Worm (Caenorhabditis elegans) whole organism, L4 larva: ENCODE measurements around the gene R11.3.
A peak's percentile ranks its signal among the peaks of the same experiment; 100 is the strongest.

Experiments used
- F26F4.8 ChIP-seq: fragments of 200-800 bp; sonication (Bioruptor generic); conservative IDR thresholded peaks from 2 replicates; pipeline ENCODE4 v1.3.6; 2022; ENCODE audit warnings: missing genetic modification characterization, missing compliant biosample characterization
- F44E2.7 ChIP-seq: fragments of 200-800 bp; sonication (Bioruptor generic); IDR thresholded peaks from 2 replicates; pipeline ENCODE4 v2.1.2; 2022; ENCODE audit warnings: missing genetic modification characterization, missing compliant biosample characterization
- R02D3.7 ChIP-seq: fragments of 150-350 bp; sonication (generic microtip); optimal IDR thresholded peaks from 3 replicates; lab custom pipeline; 2014; ENCODE audit warnings: missing biosample characterization, missing genetic modification characterization
- T20F7.1 ChIP-seq: fragments of 200-800 bp; sonication (Bioruptor generic); optimal IDR thresholded peaks from 2 replicates; lab custom pipeline; 2018; ENCODE audit warnings: mild to moderate bottlenecking, missing genetic modification characterization, missing compliant biosample characterization
- T26A8.4 ChIP-seq: fragments of 200-800 bp; sonication (Bioruptor generic); IDR thresholded peaks from 2 replicates; pipeline ENCODE4 v1.3.6; 2022; ENCODE audit warnings: missing genetic modification characterization, missing compliant biosample characterization
- Y105C5A.15 ChIP-seq: fragments of 200-800 bp; sonication (Bioruptor generic); IDR thresholded peaks from 2 replicates; pipeline ENCODE4 v1.3.6; 2022; ENCODE audit warnings: missing genetic modification characterization, missing compliant biosample characterization
- Y75B8A.6 ChIP-seq: fragments of 200-800 bp; sonication (Bioruptor generic); IDR thresholded peaks from 2 replicates; pipeline ENCODE4 v1.3.6; 2022; ENCODE audit warnings: missing genetic modification reagents, missing genetic modification characterization, missing compliant biosample characterization
- ZK337.2 ChIP-seq: fragments of 200-800 bp; sonication (Bioruptor generic); IDR thresholded peaks from 2 replicates; pipeline ENCODE4 v1.3.6; 2022; ENCODE audit warnings: missing genetic modification reagents, missing genetic modification characterization, missing compliant biosample characterization
- arid-1 ChIP-seq: fragments of 200-800 bp; sonication (Bioruptor generic); conservative IDR thresholded peaks from 2 replicates; pipeline ENCODE4 v1.3.6; 2022; ENCODE audit warnings: missing genetic modification reagents, missing genetic modification characterization, missing compliant biosample characterization
- ceh-20 ChIP-seq: fragments of 200-800 bp; sonication (Bioruptor generic); IDR thresholded peaks from 2 replicates; pipeline ENCODE4 v1.3.6; 2022; ENCODE audit warnings: missing genetic modification reagents, missing genetic modification characterization, missing compliant biosample characterization
- ceh-28 ChIP-seq: fragments of 150-350 bp; optimal IDR thresholded peaks from 2 replicates; lab custom pipeline; 2014; ENCODE audit warnings: missing biosample characterization, missing genetic modification reagents, missing genetic modification characterization
- ceh-44 ChIP-seq: fragments of 200-800 bp; sonication (Bioruptor generic); IDR thresholded peaks from 2 replicates; pipeline ENCODE4 v1.3.6; 2022; ENCODE audit warnings: missing genetic modification reagents, missing genetic modification characterization, missing compliant biosample characterization
- ceh-62 ChIP-seq: sonication (generic microtip); optimal IDR thresholded peaks from 2 replicates; lab custom pipeline; 2017; ENCODE audit warnings: missing biosample characterization, missing genetic modification characterization
- ctbp-1 ChIP-seq: fragments of 200-800 bp; sonication (Bioruptor generic); IDR thresholded peaks from 2 replicates; pipeline ENCODE4 v1.3.6; 2022; ENCODE audit warnings: missing genetic modification reagents, missing genetic modification characterization, missing compliant biosample characterization
- daf-12 ChIP-seq: fragments of 150-350 bp; optimal IDR thresholded peaks from 2 replicates; lab custom pipeline; 2014; ENCODE audit warnings: missing biosample characterization, missing genetic modification reagents, missing genetic modification characterization
- daf-8 ChIP-seq: fragments of 200-800 bp; sonication (Bioruptor generic); IDR thresholded peaks from 2 replicates; pipeline ENCODE4 v1.3.6; 2022; ENCODE audit warnings: missing genetic modification characterization, missing compliant biosample characterization
- dmd-8 ChIP-seq: fragments of 200-800 bp; sonication (Bioruptor generic); IDR thresholded peaks from 2 replicates; pipeline ENCODE4 v1.3.6; 2022; ENCODE audit warnings: missing genetic modification characterization, missing compliant biosample characterization
- dmd-9 ChIP-seq: fragments of 200-800 bp; sonication (Bioruptor generic); IDR thresholded peaks from 2 replicates; pipeline ENCODE4 v1.3.6; 2022; ENCODE audit warnings: missing genetic modification reagents, missing genetic modification characterization, missing compliant biosample characterization
- dpl-1 ChIP-seq: fragments of 150-350 bp; optimal IDR thresholded peaks from 2 replicates; lab custom pipeline; 2014; ENCODE audit warnings: missing biosample characterization, missing genetic modification reagents, missing genetic modification characterization
- dve-1 ChIP-seq: sonication (generic microtip); optimal IDR thresholded peaks from 2 replicates; lab custom pipeline; 2017; ENCODE audit warnings: antibody characterized with exemption, mild to moderate bottlenecking, missing genetic modification characterization, missing compliant biosample characterization; ENCODE audit not compliant: insufficient read depth
- egl-27 ChIP-seq: sonication (generic microtip); optimal IDR thresholded peaks from 3 replicates; lab custom pipeline; 2017; ENCODE audit warnings: missing biosample characterization, missing genetic modification reagents, missing genetic modification characterization
- fkh-10 ChIP-seq: fragments of 150-350 bp; optimal IDR thresholded peaks from 2 replicates; lab custom pipeline; 2014; ENCODE audit warnings: missing biosample characterization, missing genetic modification reagents, missing genetic modification characterization
- fos-1 ChIP-seq: fragments of 150-350 bp; optimal IDR thresholded peaks from 2 replicates; lab custom pipeline; 2014; ENCODE audit warnings: missing biosample characterization, missing genetic modification characterization
- gei-8 ChIP-seq: fragments of 200-800 bp; sonication (Bioruptor generic); optimal IDR thresholded peaks from 2 replicates; lab custom pipeline; 2018; ENCODE audit warnings: mild to moderate bottlenecking, missing genetic modification characterization, missing compliant biosample characterization
- hif-1 ChIP-seq, 2 experiments: sonication (generic microtip); optimal IDR thresholded peaks; 2 replicates each; lab custom pipeline; 2016 to 2017; ENCODE audit warnings: missing compliant biosample characterization in 2 of 2, missing genetic modification characterization in 2 of 2, missing genetic modification reagents in 2 of 2, missing genotype in 2 of 2, mild to moderate bottlenecking in 1 of 2
- hlh-11 ChIP-seq: fragments of 200-800 bp; sonication (Bioruptor generic); optimal IDR thresholded peaks from 2 replicates; lab custom pipeline; 2018; ENCODE audit warnings: mild to moderate bottlenecking, missing genetic modification characterization, missing compliant biosample characterization
- lim-7 ChIP-seq: fragments of 200-800 bp; sonication (Bioruptor generic); IDR thresholded peaks from 2 replicates; pipeline ENCODE4 v1.3.6; 2022; ENCODE audit warnings: missing genetic modification characterization, missing compliant biosample characterization
- lin-1 ChIP-seq: fragments of 200-800 bp; sonication (Bioruptor generic); IDR thresholded peaks from 2 replicates; pipeline ENCODE4 v1.3.6; 2022; ENCODE audit warnings: missing genetic modification reagents, missing genetic modification characterization, missing compliant biosample characterization
- lin-15B ChIP-seq: fragments of 150-350 bp; sonication (generic microtip); optimal IDR thresholded peaks from 3 replicates; lab custom pipeline; 2014; ENCODE audit warnings: missing biosample characterization, missing genetic modification characterization
- madf-5 ChIP-seq, 2 experiments: fragments of 200-800 bp; sonication (Bioruptor generic); IDR thresholded peaks; 2 replicates each; pipeline ENCODE4 v1.3.6; 2022; ENCODE audit warnings: missing compliant biosample characterization in 2 of 2, missing genetic modification characterization in 2 of 2
- mdl-1 ChIP-seq, 2 experiments: fragments of 150-350 bp in 1 of 2; sonication (generic microtip) in 1 of 2; optimal IDR thresholded peaks; 2 replicates each; lab custom pipeline; 2014 to 2017; ENCODE audit warnings: missing biosample characterization in 2 of 2, missing genetic modification characterization in 2 of 2
- mdt-29 ChIP-seq: fragments of 200-800 bp; sonication (Bioruptor generic); IDR thresholded peaks from 2 replicates; pipeline ENCODE4 v1.3.6; 2022; ENCODE audit warnings: missing genetic modification reagents, missing genetic modification characterization, missing compliant biosample characterization
- mep-1 ChIP-seq: fragments of 150-350 bp; sonication (generic microtip); optimal IDR thresholded peaks from 3 replicates; lab custom pipeline; 2014; ENCODE audit warnings: missing biosample characterization, missing genetic modification characterization
- mxl-3 ChIP-seq: fragments of 200-800 bp; sonication (Bioruptor generic); optimal IDR thresholded peaks from 2 replicates; lab custom pipeline; 2018; ENCODE audit warnings: mild to moderate bottlenecking, missing genetic modification characterization, missing compliant biosample characterization
- nhr-102 ChIP-seq: sonication (generic microtip); optimal IDR thresholded peaks from 2 replicates; lab custom pipeline; 2016; ENCODE audit warnings: mild to moderate bottlenecking, missing genetic modification characterization, moderate library complexity, missing compliant biosample characterization
- nhr-111 ChIP-seq: fragments of 200-800 bp; sonication (Bioruptor generic); optimal IDR thresholded peaks from 2 replicates; lab custom pipeline; 2018; ENCODE audit warnings: mild to moderate bottlenecking, missing genetic modification characterization, missing compliant biosample characterization
- nhr-28 ChIP-seq: fragments of 150-350 bp; optimal IDR thresholded peaks from 2 replicates; lab custom pipeline; 2014; ENCODE audit warnings: missing biosample characterization, missing genetic modification characterization
- nhr-48 ChIP-seq: sonication (generic microtip); optimal IDR thresholded peaks from 2 replicates; lab custom pipeline; 2016; ENCODE audit warnings: mild to moderate bottlenecking, missing genetic modification characterization, missing compliant biosample characterization
- nhr-6 ChIP-seq: fragments of 150-350 bp; optimal IDR thresholded peaks from 2 replicates; lab custom pipeline; 2014; ENCODE audit warnings: missing biosample characterization, missing genetic modification characterization
- nhr-76 ChIP-seq: fragments of 150-350 bp; optimal IDR thresholded peaks from 2 replicates; lab custom pipeline; 2014; ENCODE audit warnings: missing biosample characterization, missing genetic modification characterization
- pha-4 ChIP-seq, 2 experiments: fragments of 150-350 bp in 1 of 2; fragments of 200-800 bp in 1 of 2; sonication (Bioruptor generic) in 1 of 2; IDR thresholded peaks in 1 of 2; optimal IDR thresholded peaks in 1 of 2; 2 replicates each; pipeline versions ENCODE4 v1.3.6 to Lab custom; 2014 to 2022; ENCODE audit warnings: missing genetic modification characterization in 2 of 2, missing genetic modification reagents in 2 of 2, missing biosample characterization in 1 of 2, missing compliant biosample characterization in 1 of 2
- php-3 ChIP-seq: fragments of 200-800 bp; sonication (Bioruptor generic); IDR thresholded peaks from 2 replicates; pipeline ENCODE4 v1.3.6; 2022; ENCODE audit warnings: missing genetic modification reagents, missing genetic modification characterization, missing compliant biosample characterization
- saeg-2 ChIP-seq: fragments of 200-800 bp; sonication (Bioruptor generic); IDR thresholded peaks from 2 replicates; pipeline ENCODE4 v1.3.6; 2022; ENCODE audit warnings: missing genetic modification reagents, missing genetic modification characterization, missing compliant biosample characterization
- set-16 ChIP-seq: fragments of 200-800 bp; sonication (Bioruptor generic); IDR thresholded peaks from 2 replicates; pipeline ENCODE4 v1.3.6; 2022; ENCODE audit warnings: missing genetic modification reagents, missing genetic modification characterization, missing compliant biosample characterization
- skn-1 ChIP-seq: fragments of 150-350 bp; optimal IDR thresholded peaks from 2 replicates; lab custom pipeline; 2014; ENCODE audit warnings: missing biosample characterization, missing genetic modification characterization
- spr-3 ChIP-seq: fragments of 200-800 bp; sonication (Bioruptor generic); optimal IDR thresholded peaks from 2 replicates; lab custom pipeline; 2018; ENCODE audit warnings: mild to moderate bottlenecking, missing genetic modification characterization, missing compliant biosample characterization
- unc-130 ChIP-seq: sonication (generic microtip); optimal IDR thresholded peaks from 2 replicates; lab custom pipeline; 2016; ENCODE audit warnings: missing genetic modification reagents, missing genetic modification characterization, missing compliant biosample characterization
- unc-39 ChIP-seq: sonication (generic microtip); optimal IDR thresholded peaks from 2 replicates; lab custom pipeline; 2017; ENCODE audit warnings: missing biosample characterization, missing genetic modification characterization
- unc-62 ChIP-seq, 3 experiments: fragments of 150-350 bp in 1 of 3; sonication (generic microtip); optimal IDR thresholded peaks in 2 of 3; peaks in 1 of 3; 1 replicate in 1 of 3; 2 replicates in 2 of 3; lab custom pipeline; 2014 to 2017; ENCODE audit warnings: missing biosample characterization in 3 of 3, missing genetic modification characterization in 3 of 3, missing genetic modification reagents in 3 of 3, missing genotype in 1 of 3
- vab-7 ChIP-seq: fragments of 200-800 bp; sonication (Bioruptor generic); IDR thresholded peaks from 2 replicates; pipeline ENCODE4 v1.3.6; 2022; ENCODE audit warnings: missing genetic modification reagents, missing genetic modification characterization, missing compliant biosample characterization
- zag-1 ChIP-seq: fragments of 150-350 bp; optimal IDR thresholded peaks from 2 replicates; lab custom pipeline; 2014; ENCODE audit warnings: missing biosample characterization, missing genetic modification characterization

The R11.3 gene

DNA sequence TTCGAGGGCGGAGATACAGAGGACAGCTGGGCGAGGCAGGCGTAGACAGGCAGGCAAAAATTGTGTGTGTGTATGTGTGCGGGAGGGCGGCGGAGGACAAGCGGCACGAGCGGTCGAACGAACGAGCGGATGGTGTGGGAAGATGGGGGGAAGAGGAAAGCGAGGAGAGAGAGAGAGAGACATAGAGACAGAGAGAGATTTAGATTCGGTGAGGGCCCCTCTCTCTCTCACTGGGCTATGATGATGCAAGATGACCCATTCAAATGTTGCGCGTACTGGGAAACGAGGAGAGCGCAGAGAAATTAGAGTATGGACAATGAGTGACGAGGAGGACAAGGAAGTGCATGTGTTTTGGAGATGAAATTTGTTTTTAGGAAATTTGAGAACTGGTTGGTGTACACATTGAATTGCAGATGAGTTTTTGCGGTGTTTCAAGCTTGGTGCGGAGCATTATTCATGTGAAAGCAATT is 51.3 kb downstream of the R11.3 start (continued):
- TF ChIP-seq madf-5 (GFP tag; IDR thresholded peaks at IDR 0.05; lab: Robert Waterston, UW) (no peak), vab-7 (GFP tag; lab: Robert Waterston, UW) (no peak), pha-4 (GFP tag; IDR thresholded peaks at IDR 0.05; lab: Robert Waterston, UW) (0 out of 2 replicates have a peak, but pooled peaks have one; percentile 30), pha-4 (tag; optimal IDR thresholded peaks at IDR 0.05; lab: Kevin White, UChicago) (no peak), F26F4.8 (GFP tag; lab: Robert Waterston, UW) (no peak), ceh-28 (tag; lab: Kevin White, UChicago) (no peak), ctbp-1 (peak; percentile 82), nhr-111 (GFP tag; lab: Kevin White, UChicago) (no peak), unc-62 (GFP tag; optimal IDR thresholded peaks at IDR 0.05 in 1 of 2; lab: Kevin White, UChicago) (peak in 1 of 2 experiments; percentile 99), unc-62 (tag; optimal IDR thresholded peaks at IDR 0.05; lab: Kevin White, UChicago) (no peak), Y105C5A.15 (GFP tag; lab: Robert Waterston, UW) (no peak), T26A8.4 (no peak), mxl-3 (GFP tag; lab: Kevin White, UChicago) (peak; percentile 76), nhr-28 (tag; lab: Kevin White, UChicago) (peak; percentile 54), daf-8 (no peak), gei-8 (GFP tag; lab: Kevin White, UChicago) (no peak), fos-1 (tag; lab: Kevin White, UChicago) (no peak), skn-1 (tag; lab: Kevin White, UChicago) (no peak), mdt-29 (GFP tag; lab: Robert Waterston, UW) (no peak), R02D3.7 (tag; lab: Kevin White, UChicago) (no peak), ceh-20 (GFP tag; lab: Robert Waterston, UW) (no peak), spr-3 (no peak), egl-27 (tag; lab: Kevin White, UChicago) (no peak), ceh-44 (no peak), nhr-48 (tag; lab: Kevin White, UChicago) (peak; percentile 69), lim-7 (no peak), arid-1 (GFP tag; lab: Robert Waterston, UW) (no peak), dpl-1 (GFP tag; lab: Kevin White, UChicago) (peak; percentile 35), dve-1 (peak; percentile 49), F44E2.7 (no peak), unc-130 (GFP tag; lab: Kevin White, UChicago) (no peak), set-16 (GFP tag; lab: Robert Waterston, UW) (peak; percentile 92), Y75B8A.6 (GFP tag; lab: Robert Waterston, UW) (no peak), T20F7.1 (GFP tag; lab: Kevin White, UChicago) (no peak), php-3 (GFP tag; lab: Robert Waterston, UW) (no peak), zag-1 (no peak), unc-39 (no peak), nhr-6 (tag; lab: Kevin White, UChicago) (no peak), ZK337.2 (GFP tag; lab: Robert Waterston, UW) (no peak), dmd-9 (GFP tag; lab: Robert Waterston, UW) (0 out of 2 replicates have a peak, but pooled peaks have one; percentile 41), fkh-10 (peak; percentile 72), dmd-8 (GFP tag; lab: Robert Waterston, UW) (no peak), mdl-1 (tag; optimal IDR thresholded peaks at IDR 0.05; lab: Kevin White, UChicago) (peak; percentile 83 to 89), saeg-2 (GFP tag; lab: Robert Waterston, UW) (no peak), nhr-102 (peak; percentile 21), hif-1 (tag; optimal IDR thresholded peaks at IDR 0.05; lab: Kevin White, UChicago) (peak in 1 of 2 experiments; percentile 65), lin-15B (tag; lab: Kevin White, UChicago) (no peak), ceh-62 (tag; lab: Kevin White, UChicago) (no peak), lin-1 (GFP tag; lab: Robert Waterston, UW) (no peak), daf-12 (tag; lab: Kevin White, UChicago) (no peak), hlh-11 (peak; percentile 89), nhr-76 (tag; lab: Kevin White, UChicago) (no peak), mep-1 (tag; lab: Kevin White, UChicago) (peak; percentile 86)
